Fruit fly (Drosophila melanogaster) whole organism, embryonic: ENCODE measurements around the gene CG32187.

ENCODE experiments used
- Abd-B ChIP-seq: fragments of 200-800 bp; sonication (Bioruptor generic); optimal IDR thresholded peaks from 2 replicates; lab custom pipeline; 2018; ENCODE audit warnings: missing biosample characterization, mild to moderate bottlenecking, missing genetic modification characterization, moderate library complexity
- Atf3 ChIP-seq: fragments of 200-800 bp; sonication (Bioruptor generic); optimal IDR thresholded peaks from 3 replicates; lab custom pipeline; 2016; ENCODE audit warnings: missing biosample characterization, missing genetic modification characterization
- B-H2 ChIP-seq: fragments of 200-800 bp; sonication (Bioruptor generic); optimal IDR thresholded peaks from 2 replicates; lab custom pipeline; 2018; ENCODE audit warnings: missing biosample characterization, mild to moderate bottlenecking, missing genetic modification characterization
- Bgb ChIP-seq: fragments of 200-800 bp; sonication (Bioruptor generic); IDR thresholded peaks from 2 replicates; pipeline ENCODE4 v1.3.6; 2022; ENCODE audit warnings: missing biosample characterization, missing genetic modification characterization; ENCODE audit not compliant: partially characterized antibody
- CG10209 ChIP-seq: fragments of 200-800 bp; sonication (Bioruptor generic); optimal IDR thresholded peaks from 3 replicates; lab custom pipeline; 2017; ENCODE audit warnings: missing biosample characterization, mild to moderate bottlenecking, missing genetic modification characterization, missing genetic modification reagents
- CG10462 ChIP-seq: fragments of 200-800 bp; sonication (Bioruptor generic); optimal IDR thresholded peaks from 2 replicates; lab custom pipeline; 2016; ENCODE audit warnings: missing biosample characterization, missing genetic modification characterization
- CG13424 ChIP-seq: fragments of 200-800 bp; sonication (Bioruptor generic); optimal IDR thresholded peaks from 2 replicates; lab custom pipeline; 2019; ENCODE audit warnings: missing biosample characterization, mild to moderate bottlenecking, missing genetic modification characterization, moderate library complexity
- CG1529 ChIP-seq: fragments of 200-800 bp; sonication (Bioruptor generic); optimal IDR thresholded peaks from 3 replicates; lab custom pipeline; 2018; ENCODE audit warnings: missing biosample characterization, missing genetic modification characterization
- CG15479 ChIP-seq: fragments of 200-800 bp; sonication (Bioruptor generic); optimal IDR thresholded peaks from 3 replicates; lab custom pipeline; 2019; ENCODE audit warnings: missing biosample characterization, mild to moderate bottlenecking, missing genetic modification characterization, moderate library complexity
- CG1603 ChIP-seq: fragments of 200-800 bp; sonication (Bioruptor generic); optimal IDR thresholded peaks from 2 replicates; lab custom pipeline; 2019; ENCODE audit warnings: missing biosample characterization, mild to moderate bottlenecking, missing genetic modification characterization, moderate library complexity
- CG17359 ChIP-seq: fragments of 200-800 bp; sonication (Bioruptor generic); optimal IDR thresholded peaks from 3 replicates; lab custom pipeline; 2018; ENCODE audit warnings: missing biosample characterization, mild to moderate bottlenecking, missing genetic modification characterization, moderate library complexity
- CG17802 ChIP-seq: fragments of 200-800 bp; sonication (Bioruptor generic); optimal IDR thresholded peaks from 2 replicates; lab custom pipeline; 2018; ENCODE audit warnings: missing biosample characterization, mild to moderate bottlenecking, missing genetic modification characterization, moderate library complexity
- CG17912 ChIP-seq: fragments of 200-800 bp; sonication (Bioruptor generic); optimal IDR thresholded peaks from 2 replicates; lab custom pipeline; 2018; ENCODE audit warnings: missing biosample characterization, mild to moderate bottlenecking, missing genetic modification characterization
- CG31224 ChIP-seq: fragments of 200-800 bp; sonication (Bioruptor generic); IDR thresholded peaks from 2 replicates; pipeline ENCODE4 v1.3.6; 2022; ENCODE audit warnings: missing biosample characterization, missing genetic modification characterization
- CG31365 ChIP-seq: fragments of 200-800 bp; sonication (Bioruptor generic); optimal IDR thresholded peaks from 2 replicates; lab custom pipeline; 2018; ENCODE audit warnings: missing biosample characterization, mild to moderate bottlenecking, missing genetic modification characterization
- CG3163 ChIP-seq: fragments of 200-800 bp; sonication (Bioruptor generic); optimal IDR thresholded peaks from 3 replicates; lab custom pipeline; 2016; ENCODE audit warnings: missing biosample characterization, missing genetic modification characterization
- CG33557 ChIP-seq: fragments of 200-800 bp; sonication (Bioruptor generic); optimal IDR thresholded peaks from 2 replicates; lab custom pipeline; 2019; ENCODE audit warnings: missing biosample characterization, mild to moderate bottlenecking, missing genetic modification characterization, moderate library complexity
- CG34376 ChIP-seq: fragments of 200-800 bp; sonication (Bioruptor generic); optimal IDR thresholded peaks from 2 replicates; lab custom pipeline; 2018; ENCODE audit warnings: missing biosample characterization, mild to moderate bottlenecking, missing genetic modification characterization
- CG3847 ChIP-seq: fragments of 200-800 bp; sonication (Bioruptor generic); IDR thresholded peaks from 2 replicates; pipeline ENCODE4 v1.3.6; 2022; ENCODE audit warnings: missing biosample characterization, missing genetic modification characterization
- CG4360 ChIP-seq: fragments of 200-800 bp; sonication (Bioruptor generic); IDR thresholded peaks from 2 replicates; pipeline ENCODE4 v1.3.6; 2022; ENCODE audit warnings: missing biosample characterization, missing genetic modification characterization
- CG4404 ChIP-seq: fragments of 200-800 bp; sonication (Bioruptor generic); IDR thresholded peaks from 2 replicates; pipeline ENCODE4 v1.3.6; 2022; ENCODE audit warnings: missing biosample characterization, missing genetic modification characterization
- CG6175 ChIP-seq: fragments of 200-800 bp; sonication (Bioruptor generic); IDR thresholded peaks from 3 replicates; pipeline ENCODE4 v1.3.6; 2022; ENCODE audit warnings: missing biosample characterization, missing genetic modification characterization
- CG6854 ChIP-seq: fragments of 200-800 bp; sonication (Bioruptor generic); optimal IDR thresholded peaks from 3 replicates; lab custom pipeline; 2017; ENCODE audit warnings: missing biosample characterization, mild to moderate bottlenecking, missing genetic modification characterization
- CG7987 ChIP-seq: fragments of 200-800 bp; sonication (Bioruptor generic); optimal IDR thresholded peaks from 2 replicates; lab custom pipeline; 2018; ENCODE audit warnings: missing biosample characterization, mild to moderate bottlenecking, missing genetic modification characterization, moderate library complexity
- CG8089 ChIP-seq: fragments of 200-800 bp; sonication (Bioruptor generic); optimal IDR thresholded peaks from 3 replicates; lab custom pipeline; 2016; ENCODE audit warnings: missing biosample characterization, missing genetic modification characterization
- CG8290 ChIP-seq, 3 experiments: fragments of 200-800 bp; sonication (Bioruptor generic); optimal IDR thresholded peaks; 2 replicates each; lab custom pipeline; 2016 to 2019; ENCODE audit warnings: missing biosample characterization in 3 of 3, missing genetic modification characterization in 3 of 3, mild to moderate bottlenecking in 2 of 3, moderate library complexity in 1 of 3
- CG8924 ChIP-seq: fragments of 200-800 bp; optimal IDR thresholded peaks from 3 replicates; lab custom pipeline; 2019; ENCODE audit warnings: missing biosample characterization, mild to moderate bottlenecking, missing genetic modification characterization, moderate library complexity
- CG9876 ChIP-seq: fragments of 200-800 bp; sonication (Bioruptor generic); optimal IDR thresholded peaks from 2 replicates; lab custom pipeline; 2016; ENCODE audit warnings: missing biosample characterization, missing genetic modification characterization
- Dbx ChIP-seq: fragments of 200-800 bp; sonication (Bioruptor generic); IDR thresholded peaks from 3 replicates; pipeline ENCODE4 v1.3.6; 2022; ENCODE audit warnings: missing biosample characterization, missing genetic modification characterization
- Elba2 ChIP-seq: fragments of 200-800 bp; sonication (Bioruptor generic); optimal IDR thresholded peaks from 3 replicates; lab custom pipeline; 2016; ENCODE audit warnings: missing biosample characterization, missing genetic modification characterization
- Ets65A ChIP-seq: fragments of 200-800 bp; sonication (Bioruptor generic); peaks from one replicate; lab custom pipeline; 2016; ENCODE audit warnings: missing biosample characterization, missing genetic modification characterization
- HHEX ChIP-seq: fragments of 200-800 bp; sonication (Bioruptor generic); optimal IDR thresholded peaks from 3 replicates; lab custom pipeline; 2017; ENCODE audit warnings: missing biosample characterization, mild to moderate bottlenecking, missing genetic modification characterization, missing genetic modification reagents
- Hey ChIP-seq: fragments of 200-800 bp; sonication (Bioruptor generic); optimal IDR thresholded peaks from 3 replicates; lab custom pipeline; 2018; ENCODE audit warnings: missing biosample characterization, mild to moderate bottlenecking, missing genetic modification characterization
- HmgZ ChIP-seq: fragments of 200-800 bp; sonication (Bioruptor generic); optimal IDR thresholded peaks from 2 replicates; lab custom pipeline; 2018; ENCODE audit warnings: missing biosample characterization, mild to moderate bottlenecking, missing genetic modification characterization
- Jarid2 ChIP-seq: fragments of 200-800 bp; sonication (Bioruptor generic); optimal IDR thresholded peaks from 3 replicates; lab custom pipeline; 2017; ENCODE audit warnings: mild to moderate bottlenecking, missing biosample characterization, missing genetic modification reagents, missing genetic modification characterization
- MBD-R2 ChIP-seq: fragments of 200-800 bp; sonication (Bioruptor generic); IDR thresholded peaks from 2 replicates; pipeline ENCODE4 v1.3.6; 2022; ENCODE audit warnings: missing biosample characterization, missing genetic modification characterization
- Sox102F ChIP-seq: fragments of 200-800 bp; sonication (Bioruptor generic); optimal IDR thresholded peaks from 2 replicates; lab custom pipeline; 2018; ENCODE audit warnings: missing biosample characterization, mild to moderate bottlenecking, missing genetic modification characterization, moderate library complexity
- ase ChIP-seq: fragments of 200-800 bp; sonication (Bioruptor generic); IDR thresholded peaks from 3 replicates; pipeline ENCODE4 v1.3.6; 2022; ENCODE audit warnings: missing biosample characterization, missing genetic modification characterization
- caup ChIP-seq: fragments of 200-800 bp; sonication (Bioruptor generic); optimal IDR thresholded peaks from 3 replicates; lab custom pipeline; 2017; ENCODE audit warnings: missing biosample characterization, mild to moderate bottlenecking, missing genetic modification characterization, moderate library complexity; ENCODE audit not compliant: severe bottlenecking
- cg ChIP-seq: fragments of 200-800 bp; sonication (Bioruptor generic); optimal IDR thresholded peaks from 3 replicates; lab custom pipeline; 2019; ENCODE audit warnings: missing biosample characterization, mild to moderate bottlenecking, missing genetic modification characterization, moderate library complexity
- dmrt11E ChIP-seq: fragments of 200-800 bp; sonication (Bioruptor generic); optimal IDR thresholded peaks from 3 replicates; lab custom pipeline; 2018; ENCODE audit warnings: missing biosample characterization, mild to moderate bottlenecking, missing genetic modification characterization, moderate library complexity
- fd64A ChIP-seq: fragments of 200-800 bp; sonication (Bioruptor generic); optimal IDR thresholded peaks from 3 replicates; lab custom pipeline; 2018; ENCODE audit warnings: missing biosample characterization, mild to moderate bottlenecking, missing genetic modification characterization
- h ChIP-seq: fragments of >200 bp; optimal IDR thresholded peaks from 2 replicates; lab custom pipeline; 2017
- knrl ChIP-seq: fragments of 200-800 bp; sonication (Bioruptor generic); IDR thresholded peaks from 3 replicates; pipeline ENCODE4 v1.3.6; 2022; ENCODE audit warnings: missing biosample characterization, missing genetic modification characterization; ENCODE audit not compliant: partially characterized antibody
- peb ChIP-seq: fragments of 200-800 bp; sonication (Bioruptor generic); IDR thresholded peaks from 2 replicates; pipeline ENCODE4 v1.3.6; 2022; ENCODE audit warnings: missing biosample characterization, missing genetic modification characterization
- tna ChIP-seq: fragments of 200-800 bp; sonication (Bioruptor generic); IDR thresholded peaks from 2 replicates; pipeline ENCODE4 v1.3.6; 2022; ENCODE audit warnings: missing biosample characterization, missing genetic modification characterization; ENCODE audit not compliant: partially characterized antibody
- tx ChIP-seq: fragments of 200-800 bp; sonication (Bioruptor generic); optimal IDR thresholded peaks from 2 replicates; lab custom pipeline; 2016; ENCODE audit warnings: missing biosample characterization, missing genetic modification characterization
- unpg ChIP-seq: fragments of 200-800 bp; sonication (Bioruptor generic); optimal IDR thresholded peaks from 3 replicates; lab custom pipeline; 2018; ENCODE audit warnings: missing biosample characterization, mild to moderate bottlenecking, missing genetic modification characterization, moderate library complexity

Gene CG32187

DNA sequence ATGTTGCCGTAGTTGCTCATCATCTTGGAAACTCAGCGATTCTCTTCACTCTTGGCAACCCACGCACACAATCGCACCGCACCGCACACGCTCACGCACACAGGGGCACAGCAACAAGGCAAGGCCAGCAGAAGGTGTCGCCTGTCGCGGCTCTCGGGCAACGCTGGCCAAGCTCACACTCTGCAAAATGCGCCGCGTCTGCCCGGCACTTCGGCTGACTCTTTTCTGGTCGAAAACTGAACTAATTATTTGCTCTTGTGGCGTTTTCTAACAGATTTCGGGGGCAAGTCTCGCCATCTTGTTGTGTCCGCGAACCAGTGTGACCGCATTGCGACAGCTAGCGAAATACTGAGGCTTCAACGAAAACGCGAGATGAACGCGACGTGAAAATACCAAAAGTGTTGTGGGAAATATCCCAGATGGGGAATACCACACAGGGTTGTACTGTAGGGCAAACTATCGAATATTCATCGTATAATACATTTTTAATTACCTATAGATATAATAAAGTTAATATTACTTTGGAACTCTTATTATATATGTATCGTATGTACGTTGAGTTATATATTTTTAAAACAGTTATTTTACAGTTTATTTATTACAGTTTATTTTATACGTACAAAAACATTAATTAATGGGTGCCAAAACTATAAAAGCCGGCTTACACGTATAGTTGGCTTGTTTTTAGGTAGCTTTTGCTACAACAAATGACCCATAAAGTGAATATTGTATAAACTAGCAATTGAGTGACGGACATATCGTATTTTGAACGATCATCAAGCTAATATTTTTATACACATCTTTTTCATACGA lies 40.2 kb upstream of the CG32187 start, which contains the start of the genes MED19 and CG7430 (continued):
- TF ChIP-seq caup = no peak
- TF ChIP-seq MBD-R2 (GFP tag; lab: Robert Waterston, UW) = peak; percentile 42; the same call in 1 of the 2 replicates
- TF ChIP-seq Bgb (GFP tag; lab: Robert Waterston, UW) = peak; percentile 63
- no peak for TF ChIP-seq CG6175
- no peak for TF ChIP-seq CG10209 (GFP tag; lab: Kevin White, UChicago)
- TF ChIP-seq CG13424 (tag; lab: Kevin White, UChicago) = no peak
- TF ChIP-seq cg = peak; percentile 95
- TF ChIP-seq Ets65A = peak; percentile 65
- peak; percentile 31 for TF ChIP-seq CG17912 (GFP tag; lab: Kevin White, UChicago)
- TF ChIP-seq CG4404 (GFP tag; lab: Robert Waterston, UW) = no peak
- no peak for TF ChIP-seq Hey (tag; lab: Kevin White, UChicago)
- TF ChIP-seq Dbx (GFP tag; lab: Robert Waterston, UW) = no peak; the same call in 2 of the 3 replicates
- TF ChIP-seq Jarid2 (GFP tag; lab: Kevin White, UChicago) = peak; percentile 84
- TF ChIP-seq Abd-B (GFP tag; lab: Kevin White, UChicago) = peak; percentile 62
- TF ChIP-seq HHEX (GFP tag; lab: Kevin White, UChicago) = peak; percentile 2
- TF ChIP-seq CG17802 (tag; lab: Kevin White, UChicago) = no peak
- TF ChIP-seq tna = 0 out of 2 replicates have a peak, but pooled peaks have one; percentile 29
- no peak for TF ChIP-seq CG10462 (GFP tag; lab: Kevin White, UChicago)
- TF ChIP-seq dmrt11E = no peak
- peak; percentile 34 for TF ChIP-seq CG6854
- TF ChIP-seq peb = no peak
- TF ChIP-seq CG7987 (GFP tag; lab: Kevin White, UChicago) = peak; percentile 45
- TF ChIP-seq Elba2 (GFP tag; lab: Kevin White, UChicago) = no peak
- TF ChIP-seq CG3163 (GFP tag; lab: Kevin White, UChicago) = no peak
- TF ChIP-seq Sox102F (GFP tag; lab: Kevin White, UChicago) = no peak
- no peak for TF ChIP-seq ase (GFP tag; lab: Robert Waterston, UW)
- peak; percentile 28 for TF ChIP-seq CG4360 (GFP tag; lab: Robert Waterston, UW)
- TF ChIP-seq CG8290 (GFP tag; optimal IDR thresholded peaks at IDR 0.05; lab: Kevin White, UChicago) = peak; percentile 11
- TF ChIP-seq CG8290 (tag; optimal IDR thresholded peaks at IDR 0.05; lab: Kevin White, UChicago) = peak in 1 of 2 experiments; percentile 68
- TF ChIP-seq CG17359 (tag; lab: Kevin White, UChicago) = peak; percentile 12
- no peak for TF ChIP-seq Atf3 (GFP tag; lab: Kevin White, UChicago)
- peak; percentile 50 for TF ChIP-seq CG34376 (GFP tag; lab: Kevin White, UChicago)
- TF ChIP-seq unpg = peak; percentile 35
- TF ChIP-seq CG31365 = no peak
- TF ChIP-seq CG8924 (tag; lab: Kevin White, UChicago) = no peak
- no peak for TF ChIP-seq CG15479 (GFP tag; lab: Kevin White, UChicago)
- TF ChIP-seq fd64A (GFP tag; lab: Kevin White, UChicago) = peak; percentile 56
- TF ChIP-seq CG3847 (GFP tag; lab: Robert Waterston, UW) = peak; percentile 27; the same call in 1 of the 2 replicates
- no peak for TF ChIP-seq h
- TF ChIP-seq CG9876 = no peak
- peak; percentile 38 for TF ChIP-seq HmgZ (tag; lab: Kevin White, UChicago)
- TF ChIP-seq tx (GFP tag; lab: Kevin White, UChicago) = no peak
- peak; percentile 61 for TF ChIP-seq CG1603
- no peak for TF ChIP-seq CG31224 (GFP tag; lab: Robert Waterston, UW)
- peak; percentile 21 for TF ChIP-seq CG33557 (GFP tag; lab: Kevin White, UChicago)
- TF ChIP-seq CG1529 (GFP tag; lab: Kevin White, UChicago) = no peak
- no peak for TF ChIP-seq B-H2 (GFP tag; lab: Kevin White, UChicago)
- TF ChIP-seq knrl (GFP tag; lab: Robert Waterston, UW) = peak; percentile 44; the same call in 2 of the 3 replicates
- TF ChIP-seq CG8089 (GFP tag; lab: Kevin White, UChicago) = no peak
